Fruit fly (Drosophila melanogaster): ENCODE measurements around the gene CG8188.
A peak's percentile ranks its signal among the peaks of the same experiment; 100 is the strongest.

- TF ChIP-seq Pif1A (GFP tag; optimal IDR thresholded peaks at IDR 0.05) (no peak), CG14655 (GFP tag; optimal IDR thresholded peaks at IDR 0.05) (peak; percentile 70)
Measured at dm6 chrX:17712995-17713739, 10.3 kb upstream of the CG8188 start.
